Worm (Caenorhabditis elegans): ENCODE measurements around the gene mtm-6.

Gene mtm-6

DNA sequence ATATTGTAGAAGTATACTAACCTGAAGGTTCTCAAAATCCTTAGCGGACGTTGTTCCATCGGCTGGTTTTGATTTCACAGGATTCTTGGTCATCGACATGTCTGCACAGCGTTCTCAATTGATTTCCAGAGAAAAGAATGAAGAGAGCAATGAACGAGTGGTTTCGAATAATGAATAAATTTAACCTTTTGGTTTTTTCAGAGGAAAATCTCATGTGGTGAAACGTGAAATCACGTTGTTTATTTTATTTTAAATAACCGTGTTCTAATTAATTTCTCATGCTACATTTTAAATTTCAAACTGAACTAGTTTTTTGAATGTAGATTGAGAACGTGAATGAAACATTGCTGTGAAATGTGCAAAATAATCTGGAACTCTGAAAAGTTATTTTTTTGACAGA is 33.3 kb downstream of the mtm-6 start, which contains the start of gene T03F6.6:
T03F6.6 (minus strand) TSS at position 101 of the 400 bp plus-strand sequence.
- TF ChIP-seq nhr-6 (tag; optimal IDR thresholded peaks at IDR 0.05) (no peak), F13H6.1 (tag; optimal IDR thresholded peaks at IDR 0.05) (no peak), C34F6.9 (tag; optimal IDR thresholded peaks at IDR 0.05) (no peak), lsy-2 (tag; optimal IDR thresholded peaks at IDR 0.05) (no peak), mab-5 (tag; optimal IDR thresholded peaks at IDR 0.05) (no peak), ztf-1 (GFP tag; conservative IDR thresholded peaks at IDR 0.05) (no peak), elt-1 (tag; optimal IDR thresholded peaks at IDR 0.05) (no peak), snpc-4 (tag; optimal IDR thresholded peaks at IDR 0.05) (no peak)

DNA sequence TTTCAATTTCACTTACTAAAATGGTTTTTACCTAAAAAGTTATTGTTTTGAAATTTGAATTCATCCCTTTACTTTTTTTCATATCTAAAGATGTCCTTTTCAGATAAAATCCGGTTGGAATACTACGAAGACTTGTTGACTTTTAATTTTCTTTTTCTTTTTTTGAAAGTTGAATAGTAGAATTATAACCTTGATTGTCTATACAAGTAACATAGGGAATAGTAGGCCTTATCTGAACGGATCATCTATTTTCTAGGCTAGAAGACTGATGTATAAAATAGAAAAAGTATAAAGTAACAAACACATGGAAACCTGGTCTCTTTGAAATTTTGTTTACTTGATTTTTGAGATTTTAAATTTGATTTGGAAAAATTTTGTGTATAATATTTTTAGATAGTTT is 34.0 kb downstream of the mtm-6 start:
- no peak for TF ChIP-seq ama-1 (optimal IDR thresholded peaks at IDR 0.05)
- no peak for TF ChIP-seq ceh-82 (tag; optimal IDR thresholded peaks at IDR 0.05)
- no peak for TF ChIP-seq mab-5 (tag; optimal IDR thresholded peaks at IDR 0.05)
- TF ChIP-seq zag-1 (tag; optimal IDR thresholded peaks at IDR 0.05): no peak
- peak; percentile 19 for TF ChIP-seq blmp-1 (tag; optimal IDR thresholded peaks at IDR 0.05; ENCODE audit: insufficient read depth)
- no peak for TF ChIP-seq ztf-4 (tag; optimal IDR thresholded peaks at IDR 0.05)
- TF ChIP-seq elt-1 (tag; optimal IDR thresholded peaks at IDR 0.05): no peak
- TF ChIP-seq nhr-237 (tag; optimal IDR thresholded peaks at IDR 0.05): no peak
- no peak for TF ChIP-seq crh-2 (tag; optimal IDR thresholded peaks at IDR 0.05)
- no peak for TF ChIP-seq sma-9 (GFP tag; optimal IDR thresholded peaks at IDR 0.05)
- TF ChIP-seq sma-9 (tag; optimal IDR thresholded peaks at IDR 0.05): no peak
- TF ChIP-seq nhr-25 (tag; optimal IDR thresholded peaks at IDR 0.05): peak; percentile 50
- no peak for TF ChIP-seq ceh-16 (tag; optimal IDR thresholded peaks at IDR 0.05)

ce11 chrIII:13381684-13382083 is 34.8 kb downstream of the mtm-6 start:
- TF ChIP-seq F13H6.1 (tag; optimal IDR thresholded peaks at IDR 0.05): no peak
- TF ChIP-seq zag-1 (tag; optimal IDR thresholded peaks at IDR 0.05): no peak
- TF ChIP-seq unc-55 (GFP tag; optimal IDR thresholded peaks at IDR 0.05): peak; percentile 71
- TF ChIP-seq lin-13 (GFP tag; optimal IDR thresholded peaks at IDR 0.05): no peak
- TF ChIP-seq ceh-16 (tag; optimal IDR thresholded peaks at IDR 0.05): no peak
- TF ChIP-seq blmp-1 (tag; optimal IDR thresholded peaks at IDR 0.05; ENCODE audit: insufficient read depth): peak; percentile 71

ce11 chrIII:13383159-13383558 is 36.3 kb downstream of the mtm-6 start:
- TF ChIP-seq egl-27 (tag; optimal IDR thresholded peaks at IDR 0.05) (no peak), ceh-82 (tag; optimal IDR thresholded peaks at IDR 0.05) (no peak), nhr-11 (tag; optimal IDR thresholded peaks at IDR 0.05) (no peak), nhr-77 (tag; optimal IDR thresholded peaks at IDR 0.05) (no peak), C34F6.9 (tag; optimal IDR thresholded peaks at IDR 0.05) (no peak), dmd-4 (tag; optimal IDR thresholded peaks at IDR 0.05) (no peak), mab-5 (tag; optimal IDR thresholded peaks at IDR 0.05) (no peak), unc-55 (GFP tag; optimal IDR thresholded peaks at IDR 0.05) (no peak), nhr-21 (tag; optimal IDR thresholded peaks at IDR 0.05) (no peak), ztf-4 (tag; optimal IDR thresholded peaks at IDR 0.05) (no peak), unc-39 (tag; optimal IDR thresholded peaks at IDR 0.05) (no peak), sma-3 (GFP tag; optimal IDR thresholded peaks at IDR 0.05) (no peak), blmp-1 (tag; optimal IDR thresholded peaks at IDR 0.05; ENCODE audit: insufficient read depth) (no peak), nhr-10 (tag; optimal IDR thresholded peaks at IDR 0.05) (no peak)

DNA sequence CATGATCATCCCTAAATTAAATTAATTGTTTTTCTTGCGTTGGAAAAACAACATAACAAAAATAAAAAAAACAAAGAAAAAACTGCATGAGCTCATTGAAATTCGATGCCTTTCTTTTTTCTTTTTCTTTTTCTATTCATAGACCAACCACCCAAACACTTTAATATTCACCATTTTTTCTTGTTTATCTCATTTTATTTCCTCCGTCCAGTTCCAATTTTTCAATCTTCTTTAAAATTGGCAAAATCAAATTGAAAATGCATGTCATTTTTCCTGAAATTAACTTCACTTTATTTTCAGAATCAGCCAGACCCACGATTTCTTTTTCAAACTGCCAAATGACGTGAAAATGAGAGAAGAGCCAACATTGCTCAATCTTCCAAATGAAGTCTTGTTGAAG is 39.0 kb downstream of the mtm-6 start, which contains the start of gene T03F6.4:
T03F6.4 (plus strand) TSS at position 301 of the 400 bp plus-strand sequence.
- TF ChIP-seq dmd-4 (tag; optimal IDR thresholded peaks at IDR 0.05) (no peak), nhr-77 (tag; optimal IDR thresholded peaks at IDR 0.05) (no peak), nhr-129 (tag; optimal IDR thresholded peaks at IDR 0.05) (no peak), C34F6.9 (tag; optimal IDR thresholded peaks at IDR 0.05) (no peak), ceh-16 (tag; optimal IDR thresholded peaks at IDR 0.05) (no peak), sma-3 (GFP tag; optimal IDR thresholded peaks at IDR 0.05) (no peak), nhr-237 (tag; optimal IDR thresholded peaks at IDR 0.05) (no peak), unc-55 (GFP tag; optimal IDR thresholded peaks at IDR 0.05) (peak; percentile 32)

- TF ChIP-seq fos-1 (tag; optimal IDR thresholded peaks at IDR 0.05) (peak; percentile 53), mdl-1 (tag; optimal IDR thresholded peaks at IDR 0.05) (no peak)
Measured at ce11 chrIII:13388621-13389020, 41.7 kb downstream of the mtm-6 start.
